Comparison of ENCODE assay signal across 1 fruit fly cellular context in genomic region chr3R:29522164-29522563, dm6.
TF ChIP-seq lines count a peak whose summit lies in the region.

No protein-coding gene starts in this region.

TF ChIP-seq in whole organism, embryonic, 481 proteins besides CTCF, POLR2A, EP300 and RAD21 (continued from another document and continues in another):
- peak; percentile 47 for TF ChIP-seq tin (GFP tag; optimal IDR thresholded peaks at IDR 0.05; lab: Kevin White, UChicago)
- peak; percentile 53 for TF ChIP-seq Oli (tag; optimal IDR thresholded peaks at IDR 0.05; lab: Kevin White, UChicago)
- peak; percentile 36 for TF ChIP-seq CG1233 (GFP tag; optimal IDR thresholded peaks at IDR 0.05; lab: Kevin White, UChicago)
- peak; percentile 78 for TF ChIP-seq ara (GFP tag; IDR thresholded peaks at IDR 0.05; lab: Robert Waterston, UW)
- TF ChIP-seq tio (GFP tag; optimal IDR thresholded peaks at IDR 0.05; lab: Kevin White, UChicago) = peak; percentile 21
- peak; percentile 59 for TF ChIP-seq CG8924 (tag; optimal IDR thresholded peaks at IDR 0.05; lab: Kevin White, UChicago)
- 0 out of 2 replicates have a peak, but pooled peaks have one; percentile 33 for TF ChIP-seq CG10366 (GFP tag; IDR thresholded peaks at IDR 0.05; lab: Robert Waterston, UW)
- peak; percentile 86 for TF ChIP-seq Med (GFP tag; lab: Kevin White, UChicago)
- TF ChIP-seq CG17361 (GFP tag; IDR thresholded peaks at IDR 0.05; lab: Robert Waterston, UW) = peak; percentile 73
- peak; percentile 58 for TF ChIP-seq row (GFP tag; IDR thresholded peaks at IDR 0.05; lab: Robert Waterston, UW)
- peak; percentile 36 for TF ChIP-seq CG31388 (GFP tag; optimal IDR thresholded peaks at IDR 0.05; lab: Kevin White, UChicago)
- TF ChIP-seq Six4 (GFP tag; optimal IDR thresholded peaks at IDR 0.05; lab: Kevin White, UChicago) = peak; percentile 45
- TF ChIP-seq vfl (GFP tag; optimal IDR thresholded peaks at IDR 0.05; lab: Kevin White, UChicago) = no peak
- TF ChIP-seq insv (GFP tag; optimal IDR thresholded peaks at IDR 0.05; lab: Kevin White, UChicago) = no peak
- peak; percentile 58 for TF ChIP-seq CG7839 (tag; optimal IDR thresholded peaks at IDR 0.05; lab: Kevin White, UChicago)
- no peak for TF ChIP-seq CG14860 (GFP tag; IDR thresholded peaks at IDR 0.05; lab: Robert Waterston, UW; ENCODE audit: partially characterized antibody)
- TF ChIP-seq prd (optimal IDR thresholded peaks at IDR 0.05; lab: Kevin White, UChicago) = no peak
- TF ChIP-seq prd (GFP tag; IDR thresholded peaks at IDR 0.05; lab: Robert Waterston, UW) = peak; percentile 81
- peak; percentile 2 for TF ChIP-seq CG8281 (tag; optimal IDR thresholded peaks at IDR 0.05; lab: Kevin White, UChicago)
- TF ChIP-seq sim (GFP tag; IDR thresholded peaks at IDR 0.05; lab: Robert Waterston, UW) = peak; percentile 17; the same call in 1 of the 2 replicates
- TF ChIP-seq peb (GFP tag; IDR thresholded peaks at IDR 0.05; lab: Robert Waterston, UW) = no peak
- peak; percentile 54 for TF ChIP-seq CG4404 (GFP tag; IDR thresholded peaks at IDR 0.05; lab: Robert Waterston, UW)
- TF ChIP-seq CG6689 (GFP tag; IDR thresholded peaks at IDR 0.05; lab: Robert Waterston, UW) = peak; percentile 52
- peak; percentile 28; the same call in 1 of the 2 replicates for TF ChIP-seq HLH3B (GFP tag; IDR thresholded peaks at IDR 0.05; lab: Robert Waterston, UW)
- TF ChIP-seq Lhr (GFP tag; optimal IDR thresholded peaks at IDR 0.05; lab: Kevin White, UChicago) = peak; percentile 10
- TF ChIP-seq CG7963 (GFP tag; IDR thresholded peaks at IDR 0.05; lab: Robert Waterston, UW; ENCODE audit: partially characterized antibody) = no peak
- peak; percentile 53 for TF ChIP-seq CG33557 (GFP tag; optimal IDR thresholded peaks at IDR 0.05; lab: Kevin White, UChicago)
- TF ChIP-seq CkIIα-i1 (GFP tag; IDR thresholded peaks at IDR 0.05; lab: Robert Waterston, UW) = no peak
- no peak for TF ChIP-seq NC2α (GFP tag; optimal IDR thresholded peaks at IDR 0.05; lab: Kevin White, UChicago)
- no peak for TF ChIP-seq CG18011 (GFP tag; optimal IDR thresholded peaks at IDR 0.05; lab: Kevin White, UChicago)
- TF ChIP-seq unpg (GFP tag; optimal IDR thresholded peaks at IDR 0.05; lab: Kevin White, UChicago) = peak; percentile 58
- TF ChIP-seq nerfin-1 (tag; optimal IDR thresholded peaks at IDR 0.05; lab: Kevin White, UChicago) = peak; percentile 46
- peak; percentile 8 for TF ChIP-seq CG3407 (GFP tag; optimal IDR thresholded peaks at IDR 0.05; lab: Kevin White, UChicago)
- TF ChIP-seq exex (tag; optimal IDR thresholded peaks at IDR 0.05; lab: Kevin White, UChicago) = no peak
- peak; percentile 47 for TF ChIP-seq CoRest (tag; optimal IDR thresholded peaks at IDR 0.05; lab: Kevin White, UChicago)
- no peak for TF ChIP-seq CG2889 (GFP tag; IDR thresholded peaks at IDR 0.05; lab: Robert Waterston, UW)
- peak; percentile 49 for TF ChIP-seq Sox102F (GFP tag; optimal IDR thresholded peaks at IDR 0.05; lab: Kevin White, UChicago)
- peak; percentile 62 for TF ChIP-seq Blimp-1 (GFP tag; optimal IDR thresholded peaks at IDR 0.05; lab: Kevin White, UChicago)
- peak; percentile 46 for TF ChIP-seq gcm (GFP tag; optimal IDR thresholded peaks at IDR 0.05; lab: Kevin White, UChicago)
- TF ChIP-seq sisA (GFP tag; IDR thresholded peaks at IDR 0.05; lab: Robert Waterston, UW) = peak; percentile 60
- TF ChIP-seq ac (GFP tag; optimal IDR thresholded peaks at IDR 0.05; lab: Kevin White, UChicago) = peak; percentile 37
- TF ChIP-seq MTF-1 (GFP tag; optimal IDR thresholded peaks at IDR 0.05; lab: Kevin White, UChicago; ENCODE audit: borderline replicate concordance) = peak; percentile 28
- TF ChIP-seq CG10321 (GFP tag; IDR thresholded peaks at IDR 0.05; lab: Robert Waterston, UW) = no peak
- TF ChIP-seq lola (GFP tag; optimal IDR thresholded peaks at IDR 0.05; lab: Kevin White, UChicago) = peak in 1 of 3 experiments; percentile 80
- peak; percentile 33 for TF ChIP-seq chn (GFP tag; optimal IDR thresholded peaks at IDR 0.05; lab: Kevin White, UChicago)
- peak; percentile 36 for TF ChIP-seq Nf-YB (GFP tag; optimal IDR thresholded peaks at IDR 0.05; lab: Kevin White, UChicago)
- TF ChIP-seq lbe (GFP tag; optimal IDR thresholded peaks at IDR 0.05; lab: Kevin White, UChicago) = peak; percentile 15
- TF ChIP-seq CG2202 (tag; optimal IDR thresholded peaks at IDR 0.05; lab: Kevin White, UChicago) = peak; percentile 56
- TF ChIP-seq Xrp1 (GFP tag; IDR thresholded peaks at IDR 0.05; lab: Robert Waterston, UW) = peak; percentile 82
- no peak for TF ChIP-seq en (GFP tag; optimal IDR thresholded peaks at IDR 0.05; lab: Kevin White, UChicago)
- peak; percentile 84 for TF ChIP-seq CG10979 (tag; optimal IDR thresholded peaks at IDR 0.05; lab: Kevin White, UChicago)
- no peak for TF ChIP-seq CG32767 (GFP tag; IDR thresholded peaks at IDR 0.05; lab: Robert Waterston, UW)
- peak; percentile 1 for TF ChIP-seq CG1529 (GFP tag; optimal IDR thresholded peaks at IDR 0.05; lab: Kevin White, UChicago)
- no peak for TF ChIP-seq lov (optimal IDR thresholded peaks at IDR 0.05; lab: Kevin White, UChicago)
- peak; percentile 56; the same call in 1 of the 3 replicates for TF ChIP-seq lov (GFP tag; IDR thresholded peaks at IDR 0.05; lab: Robert Waterston, UW)
- TF ChIP-seq tap (tag; optimal IDR thresholded peaks at IDR 0.05; lab: Kevin White, UChicago) = peak; percentile 58
- peak; percentile 74 for TF ChIP-seq Spps (tag; optimal IDR thresholded peaks at IDR 0.05; lab: Kevin White, UChicago)
- TF ChIP-seq Adf1 (GFP tag; IDR thresholded peaks at IDR 0.05; lab: Robert Waterston, UW) = no peak
- no peak for TF ChIP-seq Tbp (GFP tag; optimal IDR thresholded peaks at IDR 0.05; lab: Kevin White, UChicago)
- no peak for TF ChIP-seq fru (optimal IDR thresholded peaks at IDR 0.05; lab: Kevin White, UChicago)
- TF ChIP-seq CG10267 (tag; optimal IDR thresholded peaks at IDR 0.05; lab: Kevin White, UChicago) = peak; percentile 75
- peak; percentile 45 for TF ChIP-seq CG13775 (GFP tag; optimal IDR thresholded peaks at IDR 0.05; lab: Kevin White, UChicago)
- no peak for TF ChIP-seq Eip74EF (GFP tag; optimal IDR thresholded peaks at IDR 0.05; lab: Kevin White, UChicago)
- TF ChIP-seq ap (GFP tag; IDR thresholded peaks at IDR 0.05; lab: Robert Waterston, UW) = 0 out of 2 replicates have a peak, but pooled peaks have one; percentile 31
- TF ChIP-seq CG5245 (GFP tag; optimal IDR thresholded peaks at IDR 0.05; lab: Kevin White, UChicago) = peak; percentile 60
- TF ChIP-seq CG11398 (GFP tag; optimal IDR thresholded peaks at IDR 0.05; lab: Kevin White, UChicago) = no peak
- TF ChIP-seq dmrt11E (tag; optimal IDR thresholded peaks at IDR 0.05; lab: Kevin White, UChicago) = peak; percentile 88
- no peak for TF ChIP-seq CG14014 (GFP tag; IDR thresholded peaks at IDR 0.05; lab: Robert Waterston, UW)
- no peak for TF ChIP-seq Meics (GFP tag; optimal IDR thresholded peaks at IDR 0.05; lab: Kevin White, UChicago)
- no peak for TF ChIP-seq YL-1 (GFP tag; optimal IDR thresholded peaks at IDR 0.05; lab: Kevin White, UChicago)
- peak; percentile 40; the same call in 1 of the 2 replicates for TF ChIP-seq E2f1 (GFP tag; IDR thresholded peaks at IDR 0.05; lab: Robert Waterston, UW)
- TF ChIP-seq CG8388 (GFP tag; optimal IDR thresholded peaks at IDR 0.05; lab: Kevin White, UChicago) = peak; percentile 49
- TF ChIP-seq CG10959 (GFP tag; IDR thresholded peaks at IDR 0.05; lab: Robert Waterston, UW) = peak; percentile 67
- peak; percentile 64 for TF ChIP-seq CG11504 (tag; optimal IDR thresholded peaks at IDR 0.05; lab: Kevin White, UChicago)
- peak; percentile 24; the same call in 1 of the 3 replicates for TF ChIP-seq B-H1 (GFP tag; IDR thresholded peaks at IDR 0.05; lab: Robert Waterston, UW)
- peak; percentile 44 for TF ChIP-seq CG10654 (GFP tag; optimal IDR thresholded peaks at IDR 0.05; lab: Kevin White, UChicago)
- peak; percentile 54 for TF ChIP-seq Ssrp (tag; optimal IDR thresholded peaks at IDR 0.05; lab: Kevin White, UChicago)
- TF ChIP-seq CG18476 (GFP tag; optimal IDR thresholded peaks at IDR 0.05; lab: Kevin White, UChicago) = peak; percentile 16
- peak; percentile 42; the same call in 1 of the 2 replicates for TF ChIP-seq CG14667 (GFP tag; IDR thresholded peaks at IDR 0.05; lab: Robert Waterston, UW)
- peak; percentile 38 for TF ChIP-seq CG15601 (tag; optimal IDR thresholded peaks at IDR 0.05; lab: Kevin White, UChicago)
- TF ChIP-seq bcd (GFP tag; optimal IDR thresholded peaks at IDR 0.05; lab: Kevin White, UChicago) = peak; percentile 29
- peak; percentile 15 for TF ChIP-seq CG8359 (GFP tag; optimal IDR thresholded peaks at IDR 0.05; lab: Kevin White, UChicago; ENCODE audit: borderline replicate concordance)
- TF ChIP-seq ssp (GFP tag; IDR thresholded peaks at IDR 0.05; lab: Robert Waterston, UW) = peak; percentile 22; the same call in 1 of the 2 replicates
- TF ChIP-seq CG3726 (GFP tag; IDR thresholded peaks at IDR 0.05; lab: Robert Waterston, UW) = peak; percentile 67; the same call in 2 of the 3 replicates
- TF ChIP-seq PHDP (tag; optimal IDR thresholded peaks at IDR 0.05; lab: Kevin White, UChicago) = peak; percentile 29
- peak; percentile 43 for TF ChIP-seq onecut (GFP tag; IDR thresholded peaks at IDR 0.05; lab: Robert Waterston, UW)
- TF ChIP-seq CG8765 (GFP tag; IDR thresholded peaks at IDR 0.05; lab: Robert Waterston, UW) = peak; percentile 60; the same call in 1 of the 2 replicates
- peak; percentile 56 for TF ChIP-seq nmo (GFP tag; optimal IDR thresholded peaks at IDR 0.05; lab: Kevin White, UChicago)
- TF ChIP-seq caup (GFP tag; optimal IDR thresholded peaks at IDR 0.05; lab: Kevin White, UChicago; ENCODE audit: severe bottlenecking) = no peak
- TF ChIP-seq CG1647 (GFP tag; optimal IDR thresholded peaks at IDR 0.05; lab: Kevin White, UChicago) = no peak
- peak; percentile 62; the same call in 1 of the 2 replicates for TF ChIP-seq dan (GFP tag; IDR thresholded peaks at IDR 0.05; lab: Robert Waterston, UW)
- TF ChIP-seq CG1603 (tag; optimal IDR thresholded peaks at IDR 0.05; lab: Kevin White, UChicago) = peak; percentile 64
- TF ChIP-seq gsb-n (tag; optimal IDR thresholded peaks at IDR 0.05; lab: Kevin White, UChicago) = peak; percentile 58
- peak; percentile 33; the same call in 1 of the 2 replicates for TF ChIP-seq danr (GFP tag; IDR thresholded peaks at IDR 0.05; lab: Robert Waterston, UW)
- no peak for TF ChIP-seq hkb (optimal IDR thresholded peaks at IDR 0.05; lab: Kevin White, UChicago)
- TF ChIP-seq hkb (GFP tag; IDR thresholded peaks at IDR 0.05; lab: Robert Waterston, UW) = peak; percentile 44; the same call in 1 of the 2 replicates
- TF ChIP-seq phol (tag; optimal IDR thresholded peaks at IDR 0.05; lab: Kevin White, UChicago) = peak; percentile 74
- TF ChIP-seq CG33213 (GFP tag; optimal IDR thresholded peaks at IDR 0.05; lab: Kevin White, UChicago) = no peak
- peak; percentile 82 for TF ChIP-seq CG17328 (GFP tag; IDR thresholded peaks at IDR 0.05; lab: Robert Waterston, UW)
- no peak for TF ChIP-seq NC2β (GFP tag; optimal IDR thresholded peaks at IDR 0.05; lab: Kevin White, UChicago)
- peak; percentile 12 for TF ChIP-seq CG2875 (GFP tag; optimal IDR thresholded peaks at IDR 0.05; lab: Kevin White, UChicago)
- TF ChIP-seq ems (GFP tag; optimal IDR thresholded peaks at IDR 0.05; lab: Kevin White, UChicago) = peak; percentile 28
- 0 out of 2 replicates have a peak, but pooled peaks have one; percentile 10 for TF ChIP-seq E2f2 (GFP tag; IDR thresholded peaks at IDR 0.05; lab: Robert Waterston, UW)
- TF ChIP-seq sob (GFP tag; IDR thresholded peaks at IDR 0.05; lab: Robert Waterston, UW) = no peak
- peak; percentile 73 for TF ChIP-seq CG4820 (GFP tag; optimal IDR thresholded peaks at IDR 0.05; lab: Kevin White, UChicago)
- peak; percentile 42 for TF ChIP-seq CG13424 (tag; optimal IDR thresholded peaks at IDR 0.05; lab: Kevin White, UChicago)
- TF ChIP-seq Chrac-16 (GFP tag; optimal IDR thresholded peaks at IDR 0.05; lab: Kevin White, UChicago) = peak; percentile 64
- TF ChIP-seq nom (GFP tag; optimal IDR thresholded peaks at IDR 0.05; lab: Kevin White, UChicago) = peak; percentile 32
- peak; percentile 42 for TF ChIP-seq bab2 (GFP tag; optimal IDR thresholded peaks at IDR 0.05; lab: Kevin White, UChicago)
- TF ChIP-seq sens-2 (GFP tag; IDR thresholded peaks at IDR 0.05; lab: Robert Waterston, UW) = 0 out of 2 replicates have a peak, but pooled peaks have one; percentile 26
- TF ChIP-seq Rx (GFP tag; IDR thresholded peaks at IDR 0.05; lab: Robert Waterston, UW) = peak; percentile 22; the same call in 1 of the 2 replicates
- peak; percentile 4 for TF ChIP-seq ATbp (GFP tag; optimal IDR thresholded peaks at IDR 0.05; lab: Kevin White, UChicago)
- no peak for TF ChIP-seq Hmx (GFP tag; optimal IDR thresholded peaks at IDR 0.05; lab: Kevin White, UChicago)
- no peak for TF ChIP-seq repo (GFP tag; optimal IDR thresholded peaks at IDR 0.05; lab: Kevin White, UChicago)
- peak; percentile 21; the same call in 1 of the 2 replicates for TF ChIP-seq Ada2b (GFP tag; IDR thresholded peaks at IDR 0.05; lab: Robert Waterston, UW)
- TF ChIP-seq CG7271 (tag; optimal IDR thresholded peaks at IDR 0.05; lab: Kevin White, UChicago) = peak; percentile 54
- TF ChIP-seq sc (optimal IDR thresholded peaks at IDR 0.05; lab: Kevin White, UChicago) = no peak
- TF ChIP-seq sc (GFP tag; optimal IDR thresholded peaks at IDR 0.05; lab: Kevin White, UChicago) = peak; percentile 43
- peak; percentile 80 for TF ChIP-seq vvl (GFP tag; IDR thresholded peaks at IDR 0.05; lab: Robert Waterston, UW)
- TF ChIP-seq Sry-β (GFP tag; optimal IDR thresholded peaks at IDR 0.05; lab: Kevin White, UChicago) = no peak
- TF ChIP-seq CG4424 (GFP tag; optimal IDR thresholded peaks at IDR 0.05; lab: Kevin White, UChicago) = peak; percentile 64
- no peak for TF ChIP-seq Bteb2 (GFP tag; optimal IDR thresholded peaks at IDR 0.05; lab: Kevin White, UChicago)
- peak; percentile 9 to 54 for TF ChIP-seq chif (GFP tag; optimal IDR thresholded peaks at IDR 0.05; lab: Kevin White, UChicago)
- TF ChIP-seq crc (GFP tag; optimal IDR thresholded peaks at IDR 0.05; lab: Kevin White, UChicago) = no peak
- peak; percentile 64; the same call in 1 of the 2 replicates for TF ChIP-seq chm (GFP tag; IDR thresholded peaks at IDR 0.05; lab: Robert Waterston, UW)
- no peak for TF ChIP-seq CG2116 (GFP tag; optimal IDR thresholded peaks at IDR 0.05; lab: Kevin White, UChicago)
- no peak for TF ChIP-seq Sry-δ (GFP tag; optimal IDR thresholded peaks at IDR 0.05; lab: Kevin White, UChicago)
- TF ChIP-seq CG30403 (GFP tag; optimal IDR thresholded peaks at IDR 0.05; lab: Kevin White, UChicago) = peak; percentile 44
- peak; percentile 32; the same call in 1 of the 3 replicates for TF ChIP-seq croc (GFP tag; conservative IDR thresholded peaks at IDR 0.05; lab: Robert Waterston, UW)
- TF ChIP-seq Drgx (GFP tag; IDR thresholded peaks at IDR 0.05; lab: Robert Waterston, UW) = 0 out of 2 replicates have a peak, but pooled peaks have one; percentile 15
